Worm (Caenorhabditis elegans): ENCODE results near the gene C27F2.10.

ce11 chrIII:5026366-5026765, 39.7 kb upstream of the C27F2.10 start:
- no peak for TF ChIP-seq let-607 (tag; optimal IDR thresholded peaks at IDR 0.05)
- no peak for TF ChIP-seq ceh-58 (GFP tag; IDR thresholded peaks at IDR 0.05)
- no peak for TF ChIP-seq repo-1 (tag; optimal IDR thresholded peaks at IDR 0.05)
- TF ChIP-seq rec-8 (tag; optimal IDR thresholded peaks at IDR 0.05), result no peak
- TF ChIP-seq die-1 (tag; optimal IDR thresholded peaks at IDR 0.05), result no peak
- no peak for TF ChIP-seq him-1 (tag; optimal IDR thresholded peaks at IDR 0.05)
- TF ChIP-seq ceh-91 (GFP tag; IDR thresholded peaks at IDR 0.05), result no peak
- no peak for TF ChIP-seq snpc-3.4 (tag; optimal IDR thresholded peaks at IDR 0.05)
- TF ChIP-seq ztf-22 (GFP tag; optimal IDR thresholded peaks at IDR 0.05), result no peak
